Worm (Caenorhabditis elegans) whole organism, early embryonic: Measurements from ENCODE around the gene pho-4.

Experiments
- B0310.2 ChIP-seq: sonication (generic microtip); optimal IDR thresholded peaks from 2 replicates; lab custom pipeline; 2016; ENCODE audit warnings: mild to moderate bottlenecking, missing genetic modification characterization, missing compliant biosample characterization
- F13C5.2 ChIP-seq: sonication (generic microtip); optimal IDR thresholded peaks from 2 replicates; lab custom pipeline; 2017; ENCODE audit warnings: mild to moderate bottlenecking, missing genetic modification characterization, inconsistent platforms, missing compliant biosample characterization
- aly-1 ChIP-seq: sonication (generic microtip); optimal IDR thresholded peaks from 2 replicates; lab custom pipeline; 2016; ENCODE audit warnings: missing genetic modification characterization, missing compliant biosample characterization
- ama-1 ChIP-seq: fragments of 150-350 bp; optimal IDR thresholded peaks from 2 replicates; lab custom pipeline; 2014
- ceh-13 ChIP-seq: fragments of 200-800 bp; sonication (Bioruptor generic); optimal IDR thresholded peaks from 2 replicates; lab custom pipeline; 2018; ENCODE audit warnings: mild to moderate bottlenecking, missing genetic modification characterization, missing compliant biosample characterization
- ceh-36 ChIP-seq: sonication (generic microtip); optimal IDR thresholded peaks from 2 replicates; lab custom pipeline; 2016; ENCODE audit warnings: missing genetic modification characterization, inconsistent platforms, missing compliant biosample characterization
- ets-7 ChIP-seq: sonication (generic microtip); optimal IDR thresholded peaks from 2 replicates; lab custom pipeline; 2016; ENCODE audit warnings: missing genotype, missing genetic modification characterization, missing compliant biosample characterization
- flt-1 ChIP-seq: fragments of 200-800 bp; sonication (Bioruptor generic); IDR thresholded peaks from 2 replicates; pipeline ENCODE4 v1.3.6; 2022; ENCODE audit warnings: missing genetic modification characterization, missing compliant biosample characterization
- hmbx-1 ChIP-seq: sonication (generic microtip); optimal IDR thresholded peaks from 2 replicates; lab custom pipeline; 2016; ENCODE audit warnings: mild to moderate bottlenecking, missing genetic modification characterization, missing compliant biosample characterization
- hmg-4 ChIP-seq: fragments of 200-800 bp; sonication (Bioruptor generic); optimal IDR thresholded peaks from 2 replicates; lab custom pipeline; 2018; ENCODE audit warnings: mild to moderate bottlenecking, missing genetic modification characterization, missing compliant biosample characterization
- hnd-1 ChIP-seq: sonication (generic microtip); optimal IDR thresholded peaks from 2 replicates; lab custom pipeline; 2016; ENCODE audit warnings: missing genetic modification characterization, missing compliant biosample characterization
- pes-1 ChIP-seq: fragments of 200-800 bp; sonication (Bioruptor generic); IDR thresholded peaks from 2 replicates; pipeline ENCODE4 v1.3.6; 2022; ENCODE audit warnings: missing genetic modification reagents, missing genetic modification characterization, missing compliant biosample characterization
- scrt-1 ChIP-seq: fragments of 200-800 bp; sonication (Bioruptor generic); IDR thresholded peaks from 2 replicates; pipeline ENCODE4 v1.3.6; 2022; ENCODE audit warnings: missing genetic modification characterization, missing compliant biosample characterization
- sea-1 ChIP-seq: fragments of 200-800 bp; sonication (Bioruptor generic); conservative IDR thresholded peaks from 2 replicates; pipeline ENCODE4 v1.3.6; 2022; ENCODE audit warnings: missing genetic modification characterization, missing compliant biosample characterization
- tbx-11 ChIP-seq: fragments of 200-800 bp; sonication (Bioruptor generic); IDR thresholded peaks from 2 replicates; pipeline ENCODE4 v1.3.6; 2022; ENCODE audit warnings: missing genetic modification characterization, missing compliant biosample characterization
- tbx-37 ChIP-seq: fragments of 200-800 bp; sonication (Bioruptor generic); conservative IDR thresholded peaks from 2 replicates; pipeline ENCODE4 v1.3.6; 2022; ENCODE audit warnings: missing genetic modification reagents, missing genetic modification characterization, missing compliant biosample characterization
- tra-4 ChIP-seq: sonication (generic microtip); optimal IDR thresholded peaks from 2 replicates; lab custom pipeline; 2017; ENCODE audit warnings: missing genetic modification characterization, missing compliant biosample characterization

The pho-4 gene

ce11 chrII:5205286-5205685 lies 33.0 kb downstream of the pho-4 start:
- TF ChIP-seq aly-1 (tag; lab: Kevin White, UChicago) = no peak
- TF ChIP-seq hnd-1 (tag; lab: Kevin White, UChicago) = no peak
- no peak for TF ChIP-seq ets-7 (tag; lab: Kevin White, UChicago)
- TF ChIP-seq flt-1 (GFP tag; lab: Robert Waterston, UW) = no peak
- no peak for TF ChIP-seq ceh-13 (GFP tag; lab: Kevin White, UChicago)
- no peak for TF ChIP-seq pes-1 (GFP tag; lab: Robert Waterston, UW)
- TF ChIP-seq scrt-1 (GFP tag; lab: Robert Waterston, UW) = no peak
- no peak for TF ChIP-seq hmbx-1 (tag; lab: Kevin White, UChicago)
- TF ChIP-seq tra-4 (tag; lab: Kevin White, UChicago) = no peak
- no peak for TF ChIP-seq tbx-11 (GFP tag; lab: Robert Waterston, UW)
- no peak for TF ChIP-seq hmg-4 (GFP tag; lab: Kevin White, UChicago)
- no peak for TF ChIP-seq B0310.2
- no peak for TF ChIP-seq F13C5.2 (tag; lab: Kevin White, UChicago)
- no peak for TF ChIP-seq tbx-37 (GFP tag; lab: Robert Waterston, UW)
- no peak for TF ChIP-seq ama-1 (lab: Kevin White, UChicago)
- TF ChIP-seq ceh-36 = no peak
- no peak for TF ChIP-seq sea-1 (GFP tag; lab: Robert Waterston, UW)

ce11 chrII:5202930-5203329 lies 35.3 kb downstream of the pho-4 start, which contains the start of gene ampd-1:
Gene ampd-1, plus strand, starts transcription at chrII:5203322.
- no peak for TF ChIP-seq ama-1 (lab: Kevin White, UChicago)
- TF ChIP-seq hmg-4 (GFP tag; lab: Kevin White, UChicago) = no peak
- no peak for TF ChIP-seq ceh-36
- no peak for TF ChIP-seq flt-1 (GFP tag; lab: Robert Waterston, UW)
- TF ChIP-seq tbx-11 (GFP tag; lab: Robert Waterston, UW) = no peak
- no peak for TF ChIP-seq sea-1 (GFP tag; lab: Robert Waterston, UW)
- TF ChIP-seq hnd-1 (tag; lab: Kevin White, UChicago) = no peak
- TF ChIP-seq F13C5.2 (tag; lab: Kevin White, UChicago) = no peak
- no peak for TF ChIP-seq hmbx-1 (tag; lab: Kevin White, UChicago)
- no peak for TF ChIP-seq B0310.2
- no peak for TF ChIP-seq tra-4 (tag; lab: Kevin White, UChicago)
- TF ChIP-seq ets-7 (tag; lab: Kevin White, UChicago) = no peak

- TF ChIP-seq sea-1 (GFP tag; lab: Robert Waterston, UW) = no peak
Observed at ce11 chrII:5201922-5202562, 36.2 kb downstream of the pho-4 start.

- TF ChIP-seq F13C5.2 (tag; lab: Kevin White, UChicago) (no peak), hmbx-1 (tag; lab: Kevin White, UChicago) (no peak), ets-7 (tag; lab: Kevin White, UChicago) (no peak), ceh-13 (GFP tag; lab: Kevin White, UChicago) (no peak), tbx-11 (GFP tag; lab: Robert Waterston, UW) (no peak), ama-1 (lab: Kevin White, UChicago) (no peak), hmg-4 (GFP tag; lab: Kevin White, UChicago) (no peak), hnd-1 (tag; lab: Kevin White, UChicago) (no peak), ceh-36 (no peak), aly-1 (tag; lab: Kevin White, UChicago) (no peak)
Observed at ce11 chrII:5200987-5201582, 37.2 kb downstream of the pho-4 start.

- no peak for TF ChIP-seq tbx-11 (GFP tag; lab: Robert Waterston, UW)
- TF ChIP-seq ceh-36 = no peak
- no peak for TF ChIP-seq F13C5.2 (tag; lab: Kevin White, UChicago)
- TF ChIP-seq pes-1 (GFP tag; lab: Robert Waterston, UW) = no peak
- no peak for TF ChIP-seq ceh-13 (GFP tag; lab: Kevin White, UChicago)
- TF ChIP-seq ets-7 (tag; lab: Kevin White, UChicago) = no peak
- TF ChIP-seq ama-1 (lab: Kevin White, UChicago) = no peak
- no peak for TF ChIP-seq sea-1 (GFP tag; lab: Robert Waterston, UW)
- no peak for TF ChIP-seq hnd-1 (tag; lab: Kevin White, UChicago)
- TF ChIP-seq tbx-37 (GFP tag; lab: Robert Waterston, UW) = no peak
- TF ChIP-seq aly-1 (tag; lab: Kevin White, UChicago) = no peak
- TF ChIP-seq flt-1 (GFP tag; lab: Robert Waterston, UW) = no peak
- TF ChIP-seq hmg-4 (GFP tag; lab: Kevin White, UChicago) = no peak
- no peak for TF ChIP-seq scrt-1 (GFP tag; lab: Robert Waterston, UW)
- TF ChIP-seq hmbx-1 (tag; lab: Kevin White, UChicago) = no peak
- TF ChIP-seq B0310.2 = no peak
- no peak for TF ChIP-seq tra-4 (tag; lab: Kevin White, UChicago)
Observed at ce11 chrII:5199497-5199896, 38.8 kb downstream of the pho-4 start, which contains the start of gene msp-50. Gene msp-50, plus strand, starts transcription at chrII:5199797.

ce11 chrII:5195504-5195903 lies 42.8 kb downstream of the pho-4 start, which contains the start of gene C34F11.5:
Gene C34F11.5, plus strand, starts transcription at chrII:5195804.
- TF ChIP-seq tbx-37 (GFP tag; lab: Robert Waterston, UW) = no peak
- no peak for TF ChIP-seq tbx-11 (GFP tag; lab: Robert Waterston, UW)
- TF ChIP-seq tra-4 (tag; lab: Kevin White, UChicago) = no peak
- TF ChIP-seq F13C5.2 (tag; lab: Kevin White, UChicago) = no peak
- TF ChIP-seq ama-1 (lab: Kevin White, UChicago) = no peak
- TF ChIP-seq hnd-1 (tag; lab: Kevin White, UChicago) = no peak
- no peak for TF ChIP-seq sea-1 (GFP tag; lab: Robert Waterston, UW)

ce11 chrII:5194066-5194465 lies 44.2 kb downstream of the pho-4 start, which contains the start of gene msp-49:
Gene msp-49, plus strand, starts transcription at chrII:5194366.
- TF ChIP-seq hmbx-1 (tag; lab: Kevin White, UChicago) (no peak), pes-1 (GFP tag; lab: Robert Waterston, UW) (no peak), F13C5.2 (tag; lab: Kevin White, UChicago) (no peak), tra-4 (tag; lab: Kevin White, UChicago) (no peak), ceh-36 (no peak), sea-1 (GFP tag; lab: Robert Waterston, UW) (no peak), aly-1 (tag; lab: Kevin White, UChicago) (no peak), ama-1 (lab: Kevin White, UChicago) (no peak), tbx-37 (GFP tag; lab: Robert Waterston, UW) (no peak), hnd-1 (tag; lab: Kevin White, UChicago) (no peak), ceh-13 (GFP tag; lab: Kevin White, UChicago) (no peak), B0310.2 (no peak), scrt-1 (GFP tag; lab: Robert Waterston, UW) (no peak), flt-1 (GFP tag; lab: Robert Waterston, UW) (no peak)
